Fruit fly (Drosophila melanogaster) whole organism, embryonic: ENCODE measurements around the gene CG18265.

Experiments
- CG12659 ChIP-seq: fragments of 200-800 bp; sonication (Bioruptor generic); optimal IDR thresholded peaks from 3 replicates; lab custom pipeline; 2017; ENCODE audit warnings: mild to moderate bottlenecking, missing biosample characterization, missing genetic modification reagents, missing genetic modification characterization
- CG13424 ChIP-seq: fragments of 200-800 bp; sonication (Bioruptor generic); optimal IDR thresholded peaks from 2 replicates; lab custom pipeline; 2019; ENCODE audit warnings: missing biosample characterization, mild to moderate bottlenecking, missing genetic modification characterization, moderate library complexity
- CG14710 ChIP-seq: fragments of 200-800 bp; sonication (Bioruptor generic); optimal IDR thresholded peaks from 3 replicates; lab custom pipeline; 2019; ENCODE audit warnings: missing biosample characterization, mild to moderate bottlenecking, missing genetic modification characterization, moderate library complexity
- CG15011 ChIP-seq: fragments of 200-800 bp; sonication (Bioruptor generic); optimal IDR thresholded peaks from 3 replicates; lab custom pipeline; 2018; ENCODE audit warnings: missing biosample characterization, mild to moderate bottlenecking, missing genetic modification characterization
- CG15269 ChIP-seq: fragments of 200-800 bp; sonication (Bioruptor generic); optimal IDR thresholded peaks from 2 replicates; lab custom pipeline; 2018; ENCODE audit warnings: missing biosample characterization, mild to moderate bottlenecking, missing genetic modification characterization, moderate library complexity
- CG17802 ChIP-seq: fragments of 200-800 bp; sonication (Bioruptor generic); optimal IDR thresholded peaks from 2 replicates; lab custom pipeline; 2018; ENCODE audit warnings: missing biosample characterization, mild to moderate bottlenecking, missing genetic modification characterization, moderate library complexity
- CG18011 ChIP-seq: fragments of 200-800 bp; sonication (Bioruptor generic); optimal IDR thresholded peaks from 2 replicates; lab custom pipeline; 2017; ENCODE audit warnings: missing biosample characterization, missing genetic modification characterization, mild to moderate bottlenecking, moderate library complexity, missing genotype
- CG18599 ChIP-seq: fragments of 200-800 bp; sonication (Bioruptor generic); optimal IDR thresholded peaks from 3 replicates; lab custom pipeline; 2017; ENCODE audit warnings: missing biosample characterization, missing genetic modification characterization, mild to moderate bottlenecking, moderate library complexity, missing genetic modification reagents
- CG18619 ChIP-seq: fragments of 200-800 bp; sonication (Bioruptor generic); optimal IDR thresholded peaks from 3 replicates; lab custom pipeline; 2017; ENCODE audit warnings: missing biosample characterization, mild to moderate bottlenecking, missing genetic modification characterization
- CG31441 ChIP-seq: fragments of 200-800 bp; sonication (Bioruptor generic); IDR thresholded peaks from 2 replicates; pipeline ENCODE4 v1.3.6; 2022; ENCODE audit warnings: missing biosample characterization, missing genetic modification characterization
- CG34376 ChIP-seq: fragments of 200-800 bp; sonication (Bioruptor generic); optimal IDR thresholded peaks from 2 replicates; lab custom pipeline; 2018; ENCODE audit warnings: missing biosample characterization, mild to moderate bottlenecking, missing genetic modification characterization
- CG43689 ChIP-seq: fragments of 200-800 bp; sonication (Bioruptor generic); IDR thresholded peaks from 2 replicates; pipeline ENCODE4 v1.3.6; 2022; ENCODE audit warnings: missing biosample characterization, missing genetic modification characterization
- CG7963 ChIP-seq: fragments of 200-800 bp; sonication (Bioruptor generic); IDR thresholded peaks from 3 replicates; pipeline ENCODE4 v1.3.6; 2022; ENCODE audit warnings: missing biosample characterization, missing genetic modification characterization; ENCODE audit not compliant: partially characterized antibody
- CG8281 ChIP-seq: fragments of 200-800 bp; sonication (Bioruptor generic); optimal IDR thresholded peaks from 2 replicates; lab custom pipeline; 2018; ENCODE audit warnings: missing biosample characterization, mild to moderate bottlenecking, missing genetic modification characterization, moderate library complexity
- CG9609 ChIP-seq: fragments of 200-800 bp; sonication (Bioruptor generic); optimal IDR thresholded peaks from 3 replicates; lab custom pipeline; 2016; ENCODE audit warnings: missing biosample characterization, missing genetic modification characterization
- CG9876 ChIP-seq: fragments of 200-800 bp; sonication (Bioruptor generic); optimal IDR thresholded peaks from 2 replicates; lab custom pipeline; 2016; ENCODE audit warnings: missing biosample characterization, missing genetic modification characterization
- Camta ChIP-seq: fragments of 200-800 bp; sonication (Bioruptor generic); optimal IDR thresholded peaks from 2 replicates; lab custom pipeline; 2016; ENCODE audit warnings: missing biosample characterization, missing genetic modification characterization
- Chrac-16 ChIP-seq: fragments of 200-800 bp; sonication (Bioruptor generic); optimal IDR thresholded peaks from 3 replicates; lab custom pipeline; 2016; ENCODE audit warnings: missing biosample characterization, missing genetic modification characterization
- D ChIP-seq, 2 experiments: fragments of 200-800 bp in 1 of 2; fragments of >200 bp in 1 of 2; sonication (Bioruptor generic) in 1 of 2; optimal IDR thresholded peaks; 2 replicates in 1 of 2; 3 replicates in 1 of 2; lab custom pipeline; 2017; ENCODE audit warnings: mild to moderate bottlenecking in 1 of 2, missing biosample characterization in 1 of 2, missing genetic modification characterization in 1 of 2, missing genetic modification reagents in 1 of 2
- Dad ChIP-seq: fragments of 200-800 bp; sonication (Bioruptor generic); optimal IDR thresholded peaks from 3 replicates; lab custom pipeline; 2016; ENCODE audit warnings: missing biosample characterization, missing genetic modification characterization
- Dip3 ChIP-seq: fragments of 200-800 bp; sonication (Bioruptor generic); optimal IDR thresholded peaks from 3 replicates; lab custom pipeline; 2016; ENCODE audit warnings: missing biosample characterization, missing genetic modification characterization
- Drgx ChIP-seq: fragments of 200-800 bp; sonication (Bioruptor generic); IDR thresholded peaks from 2 replicates; pipeline ENCODE4 v1.3.6; 2022; ENCODE audit warnings: missing biosample characterization, missing genetic modification characterization
- H15 ChIP-seq: fragments of 200-800 bp; sonication (Bioruptor generic); IDR thresholded peaks from 3 replicates; pipeline ENCODE4 v1.3.6; 2022; ENCODE audit warnings: missing biosample characterization, missing genetic modification characterization
- Hand ChIP-seq: fragments of 200-800 bp; sonication (Bioruptor generic); optimal IDR thresholded peaks from 2 replicates; lab custom pipeline; 2017; ENCODE audit warnings: mild to moderate bottlenecking, missing biosample characterization, missing genetic modification reagents, missing genetic modification characterization
- NC2α ChIP-seq: fragments of 200-800 bp; sonication (Bioruptor generic); optimal IDR thresholded peaks from 2 replicates; lab custom pipeline; 2016; ENCODE audit warnings: missing biosample characterization, missing genetic modification characterization
- Pdp1 ChIP-seq, 2 experiments: fragments of 200-800 bp; sonication (Bioruptor generic); optimal IDR thresholded peaks; 3 replicates each; lab custom pipeline; 2016; ENCODE audit warnings: missing biosample characterization in 2 of 2, missing genetic modification characterization in 2 of 2, mild to moderate bottlenecking in 1 of 2, moderate library complexity in 1 of 2
- Scr ChIP-seq: fragments of 200-800 bp; sonication (Bioruptor generic); IDR thresholded peaks from 2 replicates; pipeline ENCODE4 v1.3.6; 2022; ENCODE audit warnings: missing biosample characterization, missing genetic modification characterization; ENCODE audit not compliant: partially characterized antibody
- Sry-β ChIP-seq: fragments of 200-800 bp; sonication (Bioruptor generic); optimal IDR thresholded peaks from 2 replicates; lab custom pipeline; 2018; ENCODE audit warnings: missing biosample characterization, mild to moderate bottlenecking, missing genetic modification characterization, moderate library complexity
- Tbp ChIP-seq: fragments of >200 bp; optimal IDR thresholded peaks from 2 replicates; lab custom pipeline; 2018; ENCODE audit warnings: missing biosample characterization, missing genetic modification characterization
- Xrp1 ChIP-seq: fragments of 200-800 bp; sonication (Bioruptor generic); IDR thresholded peaks from 2 replicates; pipeline ENCODE4 v1.3.6; 2022; ENCODE audit warnings: missing biosample characterization, missing genetic modification characterization
- ap ChIP-seq: fragments of 200-800 bp; sonication (Bioruptor generic); IDR thresholded peaks from 2 replicates; pipeline ENCODE4 v1.3.6; 2022; ENCODE audit warnings: missing biosample characterization, missing genetic modification characterization
- ato ChIP-seq: fragments of 200-800 bp; sonication (Bioruptor generic); IDR thresholded peaks from 2 replicates; pipeline ENCODE4 v1.3.6; 2022; ENCODE audit warnings: missing biosample characterization, missing genetic modification characterization; ENCODE audit not compliant: partially characterized antibody
- bowl ChIP-seq: fragments of 200-800 bp; sonication (Bioruptor generic); IDR thresholded peaks from 2 replicates; pipeline ENCODE4 v1.3.6; 2022; ENCODE audit warnings: missing biosample characterization, missing genetic modification characterization
- cato ChIP-seq: fragments of 200-800 bp; sonication (Bioruptor generic); optimal IDR thresholded peaks from 2 replicates; lab custom pipeline; 2016; ENCODE audit warnings: missing biosample characterization, missing genetic modification characterization, borderline replicate concordance
- ci ChIP-seq: fragments of 200-800 bp; sonication (Bioruptor generic); IDR thresholded peaks from 3 replicates; pipeline ENCODE4 v1.3.6; 2022; ENCODE audit warnings: missing biosample characterization, missing genetic modification characterization
- dimm ChIP-seq: fragments of 200-800 bp; sonication (Bioruptor generic); IDR thresholded peaks from 2 replicates; pipeline ENCODE4 v1.3.6; 2022; ENCODE audit warnings: missing biosample characterization, missing genetic modification characterization
- gce ChIP-seq: fragments of 200-800 bp; sonication (Bioruptor generic); IDR thresholded peaks from 3 replicates; pipeline ENCODE4 v1.3.6; 2022; ENCODE audit warnings: missing biosample characterization, missing genetic modification characterization
- inv ChIP-seq: fragments of 200-800 bp; sonication (Bioruptor generic); IDR thresholded peaks from 2 replicates; pipeline ENCODE4 v1.3.6; 2022; ENCODE audit warnings: missing biosample characterization, missing genetic modification characterization; ENCODE audit not compliant: partially characterized antibody
- jigr1 ChIP-seq: fragments of 200-800 bp; sonication (Bioruptor generic); IDR thresholded peaks from 3 replicates; pipeline ENCODE4 v1.3.6; 2022; ENCODE audit warnings: missing biosample characterization, missing genetic modification characterization
- klu ChIP-seq: fragments of 200-800 bp; sonication (Bioruptor generic); IDR thresholded peaks from 2 replicates; pipeline ENCODE4 v1.3.6; 2022; ENCODE audit warnings: missing biosample characterization, missing genetic modification characterization
- lbe ChIP-seq: fragments of 200-800 bp; sonication (Bioruptor generic); optimal IDR thresholded peaks from 2 replicates; lab custom pipeline; 2016; ENCODE audit warnings: missing biosample characterization, mild to moderate bottlenecking, missing genetic modification characterization
- nerfin-1 ChIP-seq: fragments of 200-800 bp; sonication (Bioruptor generic); optimal IDR thresholded peaks from 3 replicates; lab custom pipeline; 2019; ENCODE audit warnings: missing biosample characterization, mild to moderate bottlenecking, missing genetic modification characterization, moderate library complexity
- org-1 ChIP-seq: fragments of 200-800 bp; sonication (Bioruptor generic); optimal IDR thresholded peaks from 2 replicates; lab custom pipeline; 2017; ENCODE audit warnings: missing biosample characterization, missing genetic modification characterization
- pb ChIP-seq: fragments of 200-800 bp; sonication (Bioruptor generic); optimal IDR thresholded peaks from 3 replicates; lab custom pipeline; 2016; ENCODE audit warnings: missing biosample characterization, missing genetic modification characterization
- pnt ChIP-seq: fragments of 200-800 bp; sonication (Bioruptor generic); optimal IDR thresholded peaks from 3 replicates; lab custom pipeline; 2016; ENCODE audit warnings: missing biosample characterization, missing genetic modification characterization
- psq ChIP-seq: fragments of 200-800 bp; sonication (Bioruptor generic); optimal IDR thresholded peaks from 2 replicates; lab custom pipeline; 2017; ENCODE audit warnings: missing biosample characterization, missing genetic modification characterization
- row ChIP-seq: fragments of 200-800 bp; sonication (Bioruptor generic); IDR thresholded peaks from 3 replicates; pipeline ENCODE4 v1.3.6; 2022; ENCODE audit warnings: missing biosample characterization, missing genetic modification characterization
- tx ChIP-seq: fragments of 200-800 bp; sonication (Bioruptor generic); optimal IDR thresholded peaks from 2 replicates; lab custom pipeline; 2016; ENCODE audit warnings: missing biosample characterization, missing genetic modification characterization
- zen2 ChIP-seq: fragments of 200-800 bp; sonication (Bioruptor generic); IDR thresholded peaks from 3 replicates; pipeline ENCODE4 v1.3.6; 2022; ENCODE audit warnings: missing biosample characterization, missing genetic modification characterization; ENCODE audit not compliant: partially characterized antibody

CG18265 gene

dm6 chr3L:17458856-17459518 lies 19.8 kb downstream of the CG18265 start (continued):
- TF ChIP-seq cato (no peak), Sry-β (no peak), CG18599 (GFP tag; lab: Kevin White, UChicago) (peak; percentile 69), H15 (0 out of 3 replicates have a peak, but pooled peaks have one; percentile 34), pnt (no peak), tx (no peak), CG15011 (GFP tag; lab: Kevin White, UChicago) (no peak), ci (0 out of 3 replicates have a peak, but pooled peaks have one; percentile 50), Tbp (GFP tag; lab: Kevin White, UChicago) (no peak), Scr (GFP tag; lab: Robert Waterston, UW) (no peak), D (optimal IDR thresholded peaks at IDR 0.05; lab: Kevin White, UChicago) (no peak), D (GFP tag; optimal IDR thresholded peaks at IDR 0.05; lab: Kevin White, UChicago) (peak; percentile 32), Dip3 (GFP tag; lab: Kevin White, UChicago) (no peak), Chrac-16 (GFP tag; lab: Kevin White, UChicago) (no peak), Hand (no peak), ato (no peak), CG17802 (no peak), CG14710 (peak; percentile 18), jigr1 (GFP tag; lab: Robert Waterston, UW) (no peak), ap (GFP tag; lab: Robert Waterston, UW) (no peak), lbe (GFP tag; lab: Kevin White, UChicago) (no peak), org-1 (no peak), nerfin-1 (no peak), bowl (GFP tag; lab: Robert Waterston, UW) (no peak), NC2α (GFP tag; lab: Kevin White, UChicago) (no peak), CG9876 (no peak), CG18011 (GFP tag; lab: Kevin White, UChicago) (no peak), Dad (no peak), Camta (GFP tag; lab: Kevin White, UChicago) (no peak), CG12659 (GFP tag; lab: Kevin White, UChicago) (no peak), CG18619 (peak; percentile 0), CG7963 (GFP tag; lab: Robert Waterston, UW) (no peak), Drgx (GFP tag; lab: Robert Waterston, UW) (no peak), klu (GFP tag; lab: Robert Waterston, UW) (no peak), dimm (GFP tag; lab: Robert Waterston, UW) (no peak), Xrp1 (GFP tag; lab: Robert Waterston, UW) (peak; percentile 76), CG43689 (no peak), CG15269 (tag; lab: Kevin White, UChicago) (peak; percentile 33), CG9609 (GFP tag; lab: Kevin White, UChicago) (no peak), CG34376 (no peak), row (GFP tag; lab: Robert Waterston, UW) (peak; percentile 68), Pdp1 (GFP tag; optimal IDR thresholded peaks at IDR 0.05; lab: Kevin White, UChicago) (no peak), gce (0 out of 3 replicates have a peak, but pooled peaks have one; percentile 7), zen2 (GFP tag; lab: Robert Waterston, UW) (no peak), CG31441 (GFP tag; lab: Robert Waterston, UW) (peak; percentile 52), CG13424 (tag; lab: Kevin White, UChicago) (peak; percentile 3), inv (no peak), psq (no peak), CG8281 (tag; lab: Kevin White, UChicago) (no peak), pb (GFP tag; lab: Kevin White, UChicago) (no peak)
